Fruit fly (Drosophila melanogaster) whole organism, embryonic: ENCODE data around the gene AP-1-2beta.

Source experiments
- Antp ChIP-seq: fragments of 200-800 bp; sonication (Bioruptor generic); optimal IDR thresholded peaks from 3 replicates; lab custom pipeline; 2016; ENCODE audit warnings: missing biosample characterization, missing genetic modification characterization
- B-H2 ChIP-seq: fragments of 200-800 bp; sonication (Bioruptor generic); optimal IDR thresholded peaks from 2 replicates; lab custom pipeline; 2018; ENCODE audit warnings: missing biosample characterization, mild to moderate bottlenecking, missing genetic modification characterization
- Bdp1 ChIP-seq: fragments of 200-800 bp; sonication (Bioruptor generic); optimal IDR thresholded peaks from 3 replicates; lab custom pipeline; 2016; ENCODE audit warnings: missing biosample characterization, missing genetic modification characterization
- CG11696 ChIP-seq: fragments of 200-800 bp; sonication (Bioruptor generic); IDR thresholded peaks from 2 replicates; pipeline ENCODE4 v1.3.6; 2022; ENCODE audit warnings: missing biosample characterization, missing genetic modification characterization
- CG12942 ChIP-seq: fragments of 200-800 bp; sonication (Bioruptor generic); optimal IDR thresholded peaks from 3 replicates; lab custom pipeline; 2016; ENCODE audit warnings: missing biosample characterization, missing genetic modification characterization
- CG15011 ChIP-seq: fragments of 200-800 bp; sonication (Bioruptor generic); optimal IDR thresholded peaks from 3 replicates; lab custom pipeline; 2018; ENCODE audit warnings: missing biosample characterization, mild to moderate bottlenecking, missing genetic modification characterization
- CG1603 ChIP-seq: fragments of 200-800 bp; sonication (Bioruptor generic); optimal IDR thresholded peaks from 2 replicates; lab custom pipeline; 2019; ENCODE audit warnings: missing biosample characterization, mild to moderate bottlenecking, missing genetic modification characterization, moderate library complexity
- CG17802 ChIP-seq: fragments of 200-800 bp; sonication (Bioruptor generic); optimal IDR thresholded peaks from 2 replicates; lab custom pipeline; 2018; ENCODE audit warnings: missing biosample characterization, mild to moderate bottlenecking, missing genetic modification characterization, moderate library complexity
- CG2116 ChIP-seq: fragments of 200-800 bp; sonication (Bioruptor generic); optimal IDR thresholded peaks from 3 replicates; lab custom pipeline; 2018; ENCODE audit warnings: missing biosample characterization, mild to moderate bottlenecking, missing genetic modification characterization
- CG31365 ChIP-seq: fragments of 200-800 bp; sonication (Bioruptor generic); optimal IDR thresholded peaks from 2 replicates; lab custom pipeline; 2018; ENCODE audit warnings: missing biosample characterization, mild to moderate bottlenecking, missing genetic modification characterization
- CG32532 ChIP-seq: fragments of 200-800 bp; sonication (Bioruptor generic); IDR thresholded peaks from 2 replicates; pipeline ENCODE4 v1.3.6; 2022; ENCODE audit warnings: missing biosample characterization, missing genetic modification characterization
- CG33213 ChIP-seq: fragments of 200-800 bp; sonication (Bioruptor generic); optimal IDR thresholded peaks from 3 replicates; lab custom pipeline; 2016; ENCODE audit warnings: missing biosample characterization, missing genetic modification characterization
- CG34376 ChIP-seq: fragments of 200-800 bp; sonication (Bioruptor generic); optimal IDR thresholded peaks from 2 replicates; lab custom pipeline; 2018; ENCODE audit warnings: missing biosample characterization, mild to moderate bottlenecking, missing genetic modification characterization
- CG34422 ChIP-seq: fragments of 200-800 bp; sonication (Bioruptor generic); IDR thresholded peaks from 3 replicates; pipeline ENCODE4 v1.3.6; 2022; ENCODE audit warnings: missing biosample characterization, missing genetic modification characterization
- CG4617 ChIP-seq: fragments of 200-800 bp; sonication (Bioruptor generic); optimal IDR thresholded peaks from 3 replicates; lab custom pipeline; 2016; ENCODE audit warnings: missing biosample characterization, missing genetic modification characterization, borderline replicate concordance
- CG7839 ChIP-seq: fragments of 200-800 bp; sonication (Bioruptor generic); optimal IDR thresholded peaks from 3 replicates; lab custom pipeline; 2018; ENCODE audit warnings: missing biosample characterization, mild to moderate bottlenecking, missing genetic modification characterization, moderate library complexity
- CG8944 ChIP-seq: fragments of 200-800 bp; sonication (Bioruptor generic); optimal IDR thresholded peaks from 3 replicates; lab custom pipeline; 2016; ENCODE audit warnings: missing biosample characterization, missing genetic modification characterization
- D19B ChIP-seq: fragments of 200-800 bp; sonication (Bioruptor generic); optimal IDR thresholded peaks from 2 replicates; lab custom pipeline; 2017; ENCODE audit warnings: missing biosample characterization, mild to moderate bottlenecking, missing genetic modification characterization
- Ets97D ChIP-seq: fragments of 200-800 bp; sonication (Bioruptor generic); optimal IDR thresholded peaks from 3 replicates; lab custom pipeline; 2016; ENCODE audit warnings: missing biosample characterization, missing genetic modification characterization
- H2.0 ChIP-seq: fragments of 200-800 bp; sonication (Bioruptor generic); IDR thresholded peaks from 2 replicates; pipeline ENCODE4 v1.3.6; 2022; ENCODE audit warnings: missing biosample characterization, missing genetic modification characterization
- Jarid2 ChIP-seq: fragments of 200-800 bp; sonication (Bioruptor generic); optimal IDR thresholded peaks from 3 replicates; lab custom pipeline; 2017; ENCODE audit warnings: mild to moderate bottlenecking, missing biosample characterization, missing genetic modification reagents, missing genetic modification characterization
- Neu2 ChIP-seq: fragments of 200-800 bp; sonication (Bioruptor generic); optimal IDR thresholded peaks from 3 replicates; lab custom pipeline; 2016; ENCODE audit warnings: missing biosample characterization, missing genetic modification characterization, borderline replicate concordance
- Nf-YA ChIP-seq: fragments of 200-800 bp; sonication (Bioruptor generic); IDR thresholded peaks from 2 replicates; pipeline ENCODE4 v1.3.6; 2022; ENCODE audit warnings: missing biosample characterization, missing genetic modification characterization
- Optix ChIP-seq: fragments of 200-800 bp; sonication (Bioruptor generic); IDR thresholded peaks from 3 replicates; pipeline ENCODE4 v1.3.6; 2022; ENCODE audit warnings: missing biosample characterization, missing genetic modification characterization
- Poxn ChIP-seq: fragments of 200-800 bp; sonication (Bioruptor generic); IDR thresholded peaks from 2 replicates; pipeline ENCODE4 v1.3.6; 2022; ENCODE audit warnings: missing biosample characterization, missing genetic modification characterization
- Stat92E ChIP-seq, 3 experiments: fragments of >200 bp in 2 of 3; fragments of 200-800 bp in 1 of 3; sonication (Bioruptor generic) in 1 of 3; optimal IDR thresholded peaks; 2 replicates each; lab custom pipeline; 2017 to 2019; ENCODE audit warnings: missing biosample characterization in 3 of 3, missing genetic modification characterization in 3 of 3, mild to moderate bottlenecking in 1 of 3, moderate library complexity in 1 of 3
- cad ChIP-seq: fragments of >200 bp; optimal IDR thresholded peaks from 2 replicates; lab custom pipeline; 2017; ENCODE audit warnings: missing biosample characterization, missing genetic modification characterization
- croc ChIP-seq: fragments of 200-800 bp; sonication (Bioruptor generic); conservative IDR thresholded peaks from 3 replicates; pipeline ENCODE4 v1.3.6; 2022; ENCODE audit warnings: missing biosample characterization, missing genetic modification characterization
- da ChIP-seq: fragments of 200-800 bp; sonication (Bioruptor generic); optimal IDR thresholded peaks from 2 replicates; lab custom pipeline; 2016; ENCODE audit warnings: missing biosample characterization, missing genetic modification characterization
- dan ChIP-seq: fragments of 200-800 bp; sonication (Bioruptor generic); IDR thresholded peaks from 2 replicates; pipeline ENCODE4 v1.3.6; 2022; ENCODE audit warnings: missing biosample characterization, missing genetic modification characterization
- eve ChIP-seq, 2 experiments: fragments of >200 bp; optimal IDR thresholded peaks; 2 replicates each; lab custom pipeline; 2017; ENCODE audit warnings: missing biosample characterization in 2 of 2, missing genetic modification characterization in 2 of 2
- ftz-f1 ChIP-seq: fragments of 200-800 bp; sonication (Bioruptor generic); optimal IDR thresholded peaks from 2 replicates; lab custom pipeline; 2016; ENCODE audit warnings: missing biosample characterization, missing genetic modification characterization
- gem ChIP-seq: fragments of 200-800 bp; sonication (Bioruptor generic); optimal IDR thresholded peaks from 2 replicates; lab custom pipeline; 2019; ENCODE audit warnings: missing biosample characterization, mild to moderate bottlenecking, missing genetic modification characterization, moderate library complexity
- hkb ChIP-seq, 2 experiments: fragments of 200-800 bp in 1 of 2; fragments of >200 bp in 1 of 2; sonication (Bioruptor generic) in 1 of 2; IDR thresholded peaks in 1 of 2; optimal IDR thresholded peaks in 1 of 2; 2 replicates each; pipeline versions ENCODE4 v1.3.6 to Lab custom; 2017 to 2022; ENCODE audit warnings: missing biosample characterization in 1 of 2, missing genetic modification characterization in 1 of 2
- knrl ChIP-seq: fragments of 200-800 bp; sonication (Bioruptor generic); IDR thresholded peaks from 3 replicates; pipeline ENCODE4 v1.3.6; 2022; ENCODE audit warnings: missing biosample characterization, missing genetic modification characterization; ENCODE audit not compliant: partially characterized antibody
- lilli ChIP-seq: fragments of 200-800 bp; sonication (Bioruptor generic); optimal IDR thresholded peaks from 3 replicates; lab custom pipeline; 2016; ENCODE audit warnings: missing biosample characterization, missing genetic modification characterization
- otp ChIP-seq: fragments of 200-800 bp; sonication (Bioruptor generic); IDR thresholded peaks from 3 replicates; pipeline ENCODE4, ENCODE4 v1.3.6; 2022; ENCODE audit warnings: missing biosample characterization, missing genetic modification characterization
- peb ChIP-seq: fragments of 200-800 bp; sonication (Bioruptor generic); IDR thresholded peaks from 2 replicates; pipeline ENCODE4 v1.3.6; 2022; ENCODE audit warnings: missing biosample characterization, missing genetic modification characterization
- pfk ChIP-seq: fragments of 200-800 bp; sonication (Bioruptor generic); optimal IDR thresholded peaks from 2 replicates; lab custom pipeline; 2018; ENCODE audit warnings: missing biosample characterization, mild to moderate bottlenecking, missing genetic modification characterization, moderate library complexity
- pho ChIP-seq: fragments of 200-800 bp; sonication (Bioruptor generic); optimal IDR thresholded peaks from 2 replicates; lab custom pipeline; 2016; ENCODE audit warnings: missing biosample characterization, missing genetic modification characterization
- rib ChIP-seq: fragments of 200-800 bp; sonication (Bioruptor generic); IDR thresholded peaks from 2 replicates; pipeline ENCODE4 v1.3.6; 2022; ENCODE audit warnings: missing biosample characterization, missing genetic modification characterization
- tin ChIP-seq: fragments of 200-800 bp; sonication (Bioruptor generic); optimal IDR thresholded peaks from 3 replicates; lab custom pipeline; 2016; ENCODE audit warnings: missing biosample characterization, missing genetic modification characterization
- tll ChIP-seq, 2 experiments: fragments of 200-800 bp in 1 of 2; fragments of >200 bp in 1 of 2; sonication (Bioruptor generic) in 1 of 2; optimal IDR thresholded peaks; 2 replicates each; lab custom pipeline; 2017 to 2019; ENCODE audit warnings: missing biosample characterization in 2 of 2, missing genetic modification characterization in 2 of 2, mild to moderate bottlenecking in 1 of 2, moderate library complexity in 1 of 2
- tna ChIP-seq: fragments of 200-800 bp; sonication (Bioruptor generic); IDR thresholded peaks from 2 replicates; pipeline ENCODE4 v1.3.6; 2022; ENCODE audit warnings: missing biosample characterization, missing genetic modification characterization; ENCODE audit not compliant: partially characterized antibody
- unc-4 ChIP-seq: fragments of 200-800 bp; sonication (Bioruptor generic); IDR thresholded peaks from 2 replicates; pipeline ENCODE4 v1.3.6; 2022; ENCODE audit warnings: missing biosample characterization, missing genetic modification characterization; ENCODE audit not compliant: partially characterized antibody
- usp ChIP-seq: fragments of >200 bp; optimal IDR thresholded peaks from 2 replicates; lab custom pipeline; 2017; ENCODE audit warnings: missing biosample characterization, missing genetic modification characterization
- vvl ChIP-seq: fragments of 200-800 bp; sonication (Bioruptor generic); IDR thresholded peaks from 2 replicates; pipeline ENCODE4 v1.3.6; 2022; ENCODE audit warnings: missing biosample characterization, missing genetic modification characterization
- wor ChIP-seq: fragments of 200-800 bp; sonication (Bioruptor generic); IDR thresholded peaks from 2 replicates; pipeline ENCODE4 v1.3.6; 2022; ENCODE audit warnings: missing biosample characterization, missing genetic modification characterization

The AP-1-2beta gene

dm6 chrX:19744003-19744488 is 13.2 kb downstream of the AP-1-2beta start, which contains the start of the genes CG18809, COX6B, CG33932 and Rpp20 (continued):
- TF ChIP-seq Bdp1 (GFP tag; lab: Kevin White, UChicago) (peak; percentile 63), Optix (0 out of 3 replicates have a peak, but pooled peaks have one; percentile 48), wor (GFP tag; lab: Robert Waterston, UW) (no peak), tna (GFP tag; lab: Robert Waterston, UW) (peak; percentile 88), CG11696 (no peak), croc (GFP tag; lab: Robert Waterston, UW) (peak; percentile 25; the same call in 1 of the 3 replicates), hkb (optimal IDR thresholded peaks at IDR 0.05; lab: Kevin White, UChicago) (no peak), hkb (GFP tag; IDR thresholded peaks at IDR 0.05; lab: Robert Waterston, UW) (peak; percentile 63), Antp (GFP tag; lab: Kevin White, UChicago) (peak; percentile 84), CG34422 (GFP tag; lab: Robert Waterston, UW) (peak; percentile 80), CG12942 (peak; percentile 68), D19B (GFP tag; lab: Kevin White, UChicago) (no peak), Nf-YA (GFP tag; lab: Robert Waterston, UW) (0 out of 2 replicates have a peak, but pooled peaks have one; percentile 18), CG1603 (peak; percentile 91), lilli (GFP tag; lab: Kevin White, UChicago) (peak; percentile 77), Poxn (GFP tag; lab: Robert Waterston, UW) (no peak), CG34376 (GFP tag; lab: Kevin White, UChicago) (peak; percentile 59), CG31365 (tag; lab: Kevin White, UChicago) (no peak), tin (GFP tag; lab: Kevin White, UChicago) (peak; percentile 61), CG7839 (tag; lab: Kevin White, UChicago) (no peak), eve (GFP tag; optimal IDR thresholded peaks at IDR 0.05; lab: Kevin White, UChicago) (no peak), dan (no peak), otp (GFP tag; lab: Robert Waterston, UW) (no peak), gem (tag; lab: Kevin White, UChicago) (no peak), CG8944 (GFP tag; lab: Kevin White, UChicago) (peak; percentile 62), cad (GFP tag; lab: Kevin White, UChicago) (no peak), rib (GFP tag; lab: Robert Waterston, UW) (peak; percentile 75; the same call in 1 of the 2 replicates), Stat92E (GFP tag; optimal IDR thresholded peaks at IDR 0.05; lab: Kevin White, UChicago) (peak in 1 of 3 experiments; percentile 54), CG17802 (peak; percentile 7), H2.0 (GFP tag; lab: Robert Waterston, UW) (peak; percentile 28; the same call in 1 of the 2 replicates), usp (GFP tag; lab: Kevin White, UChicago) (no peak), Ets97D (peak; percentile 96), CG2116 (peak; percentile 66), peb (no peak), CG4617 (peak; percentile 93), Jarid2 (GFP tag; lab: Kevin White, UChicago) (no peak), CG33213 (GFP tag; lab: Kevin White, UChicago) (peak; percentile 80), B-H2 (GFP tag; lab: Kevin White, UChicago) (peak; percentile 79), ftz-f1 (GFP tag; lab: Kevin White, UChicago) (peak; percentile 73), unc-4 (GFP tag; lab: Robert Waterston, UW) (peak; percentile 91), pfk (GFP tag; lab: Kevin White, UChicago) (peak; percentile 56), CG15011 (GFP tag; lab: Kevin White, UChicago) (no peak), CG32532 (GFP tag; lab: Robert Waterston, UW) (peak; percentile 73), tll (GFP tag; optimal IDR thresholded peaks at IDR 0.05; lab: Kevin White, UChicago) (no peak), da (GFP tag; lab: Kevin White, UChicago) (peak; percentile 60), vvl (GFP tag; lab: Robert Waterston, UW) (peak; percentile 77), pho (GFP tag; lab: Kevin White, UChicago) (peak; percentile 83), Neu2 (GFP tag; lab: Kevin White, UChicago) (peak; percentile 10), knrl (GFP tag; lab: Robert Waterston, UW) (peak; percentile 96)
